Fruit fly (Drosophila melanogaster): ENCODE measurements around the gene CycK.

- TF ChIP-seq psq (optimal IDR thresholded peaks at IDR 0.05) = no peak
- TF ChIP-seq h (optimal IDR thresholded peaks at IDR 0.05) = no peak
- no peak for TF ChIP-seq ttk (optimal IDR thresholded peaks at IDR 0.05)
- no peak for TF ChIP-seq Myc (optimal IDR thresholded peaks at IDR 0.05)
- TF ChIP-seq insv (optimal IDR thresholded peaks at IDR 0.05) = no peak
- TF ChIP-seq Sin3A (optimal IDR thresholded peaks at IDR 0.05) = no peak
Observed at dm6 chr2L:22108664-22109063, 21.3 kb downstream of the CycK start, which contains the start of gene CG6675.
